Fruit fly (Drosophila melanogaster) Kc167 (cell line): ENCODE results near the gene CHKov2.

ENCODE experiments used
- h ChIP-seq: fragments of >200 bp; optimal IDR thresholded peaks from 3 replicates; lab custom pipeline; 2018; ENCODE audit warnings: missing external identifiers
- psq ChIP-seq: fragments of >200 bp; optimal IDR thresholded peaks from 2 replicates; lab custom pipeline; 2017; ENCODE audit warnings: missing external identifiers
- ttk ChIP-seq: sonication (Bioruptor generic); optimal IDR thresholded peaks from 2 replicates; lab custom pipeline; 2017; ENCODE audit warnings: missing external identifiers

DNA sequence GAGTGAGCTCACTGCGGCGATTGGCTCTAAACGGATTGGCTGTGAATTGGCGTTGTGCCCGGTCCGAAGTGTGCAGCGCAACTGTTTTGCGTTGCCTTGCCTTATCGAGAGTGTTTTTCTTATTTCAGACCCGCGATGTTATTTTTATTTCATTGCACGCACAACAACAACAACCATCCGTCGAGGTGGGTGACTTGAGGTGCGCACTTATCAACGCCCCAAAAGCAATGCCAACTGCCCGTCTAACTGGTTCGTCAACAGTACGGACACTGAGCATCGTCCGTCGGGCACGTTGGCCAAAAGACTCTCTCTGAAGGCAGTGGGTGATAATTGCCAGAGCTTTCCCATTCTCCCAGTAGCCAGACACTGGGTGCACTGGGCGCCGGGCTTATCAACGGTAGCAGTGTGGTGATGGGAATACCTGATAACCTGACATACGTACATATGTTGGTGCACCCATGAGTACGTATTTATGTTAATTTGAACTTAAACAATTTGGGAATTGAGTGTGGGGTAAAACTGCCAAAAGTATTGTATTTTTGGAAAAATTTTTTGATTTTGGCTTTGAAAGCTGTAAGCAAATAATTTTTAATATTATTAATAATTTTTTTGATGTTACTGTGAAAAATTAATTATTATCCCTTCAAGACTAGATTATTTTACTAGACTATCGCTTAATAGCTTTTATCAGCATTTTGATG lies 35.5 kb downstream of the CHKov2 start, which contains the start of gene CG31102:
- no peak for TF ChIP-seq h
- TF ChIP-seq ttk, result no peak
- no peak for TF ChIP-seq psq
